Fruit fly (Drosophila melanogaster) whole organism, embryonic: ENCODE data around the gene CG14229.

Source experiments
- Aef1 ChIP-seq: fragments of 200-800 bp; sonication (Bioruptor generic); IDR thresholded peaks from 3 replicates; pipeline ENCODE4 v1.3.6; 2022; ENCODE audit warnings: missing biosample characterization, missing genetic modification characterization
- Asciz ChIP-seq: fragments of 200-800 bp; sonication (Bioruptor generic); optimal IDR thresholded peaks from 2 replicates; lab custom pipeline; 2017; ENCODE audit warnings: missing biosample characterization, mild to moderate bottlenecking, missing genetic modification characterization, missing genetic modification reagents
- B-H1 ChIP-seq: fragments of 200-800 bp; sonication (Bioruptor generic); IDR thresholded peaks from 3 replicates; pipeline ENCODE4 v1.3.6; 2022; ENCODE audit warnings: missing biosample characterization, missing genetic modification characterization
- C15 ChIP-seq: fragments of 200-800 bp; sonication (Bioruptor generic); IDR thresholded peaks from 3 replicates; pipeline ENCODE4 v1.3.6; 2022; ENCODE audit warnings: missing biosample characterization, missing genetic modification characterization
- CG10565 ChIP-seq: fragments of 200-800 bp; sonication (Bioruptor generic); optimal IDR thresholded peaks from 3 replicates; lab custom pipeline; 2016; ENCODE audit warnings: missing biosample characterization, mild to moderate bottlenecking, missing genetic modification characterization
- CG10979 ChIP-seq: fragments of 200-800 bp; sonication (Bioruptor generic); optimal IDR thresholded peaks from 2 replicates; lab custom pipeline; 2018; ENCODE audit warnings: missing biosample characterization, mild to moderate bottlenecking, missing genetic modification characterization, moderate library complexity
- CG14050 ChIP-seq: fragments of 200-800 bp; sonication (Bioruptor generic); IDR thresholded peaks from 3 replicates; pipeline ENCODE4 v1.3.6; 2022; ENCODE audit warnings: missing biosample characterization, missing genetic modification characterization
- CG14860 ChIP-seq: fragments of 200-800 bp; sonication (Bioruptor generic); IDR thresholded peaks from 3 replicates; pipeline ENCODE4 v1.3.6; 2022; ENCODE audit warnings: missing biosample characterization, missing genetic modification characterization; ENCODE audit not compliant: partially characterized antibody
- CG15269 ChIP-seq: fragments of 200-800 bp; sonication (Bioruptor generic); optimal IDR thresholded peaks from 2 replicates; lab custom pipeline; 2018; ENCODE audit warnings: missing biosample characterization, mild to moderate bottlenecking, missing genetic modification characterization, moderate library complexity
- CG1603 ChIP-seq: fragments of 200-800 bp; sonication (Bioruptor generic); optimal IDR thresholded peaks from 2 replicates; lab custom pipeline; 2019; ENCODE audit warnings: missing biosample characterization, mild to moderate bottlenecking, missing genetic modification characterization, moderate library complexity
- CG17186 ChIP-seq: fragments of 200-800 bp; sonication (Bioruptor generic); optimal IDR thresholded peaks from 3 replicates; lab custom pipeline; 2017; ENCODE audit warnings: missing biosample characterization, missing genetic modification reagents, missing genetic modification characterization
- CG30403 ChIP-seq: fragments of 200-800 bp; sonication (Bioruptor generic); optimal IDR thresholded peaks from 3 replicates; lab custom pipeline; 2016; ENCODE audit warnings: missing biosample characterization, missing genetic modification characterization
- CG32767 ChIP-seq: fragments of 200-800 bp; sonication (Bioruptor generic); IDR thresholded peaks from 2 replicates; pipeline ENCODE4 v1.3.6; 2022; ENCODE audit warnings: missing biosample characterization, missing genetic modification characterization
- CG3281 ChIP-seq: fragments of 200-800 bp; sonication (Bioruptor generic); optimal IDR thresholded peaks from 3 replicates; lab custom pipeline; 2017; ENCODE audit warnings: missing biosample characterization, mild to moderate bottlenecking, missing genetic modification characterization
- CG33557 ChIP-seq: fragments of 200-800 bp; sonication (Bioruptor generic); optimal IDR thresholded peaks from 2 replicates; lab custom pipeline; 2019; ENCODE audit warnings: missing biosample characterization, mild to moderate bottlenecking, missing genetic modification characterization, moderate library complexity
- CG3995 ChIP-seq: fragments of 200-800 bp; sonication (Bioruptor generic); optimal IDR thresholded peaks from 3 replicates; lab custom pipeline; 2016; ENCODE audit warnings: missing biosample characterization, missing genetic modification characterization
- CG6654 ChIP-seq: fragments of 200-800 bp; sonication (Bioruptor generic); optimal IDR thresholded peaks from 2 replicates; lab custom pipeline; 2017; ENCODE audit warnings: missing biosample characterization, mild to moderate bottlenecking, missing genetic modification characterization
- CG6683 ChIP-seq: fragments of 200-800 bp; sonication (Bioruptor generic); optimal IDR thresholded peaks from 2 replicates; lab custom pipeline; 2017; ENCODE audit warnings: missing biosample characterization, mild to moderate bottlenecking, missing genetic modification characterization, missing genetic modification reagents
- CG7271 ChIP-seq: fragments of 200-800 bp; sonication (Bioruptor generic); optimal IDR thresholded peaks from 2 replicates; lab custom pipeline; 2018; ENCODE audit warnings: missing biosample characterization, mild to moderate bottlenecking, missing genetic modification characterization, moderate library complexity
- CG7372 ChIP-seq: fragments of 200-800 bp; sonication (Bioruptor generic); IDR thresholded peaks from 2 replicates; pipeline ENCODE4 v1.3.6; 2022; ENCODE audit warnings: missing biosample characterization, missing genetic modification characterization
- CG7839 ChIP-seq: fragments of 200-800 bp; sonication (Bioruptor generic); optimal IDR thresholded peaks from 3 replicates; lab custom pipeline; 2018; ENCODE audit warnings: missing biosample characterization, mild to moderate bottlenecking, missing genetic modification characterization, moderate library complexity
- CG8924 ChIP-seq: fragments of 200-800 bp; optimal IDR thresholded peaks from 3 replicates; lab custom pipeline; 2019; ENCODE audit warnings: missing biosample characterization, mild to moderate bottlenecking, missing genetic modification characterization, moderate library complexity
- CG9797 ChIP-seq: fragments of 200-800 bp; sonication (Bioruptor generic); optimal IDR thresholded peaks from 3 replicates; lab custom pipeline; 2018; ENCODE audit warnings: missing biosample characterization, mild to moderate bottlenecking, missing genetic modification characterization
- Hr51 ChIP-seq, 2 experiments: fragments of 200-800 bp; sonication (Bioruptor generic); optimal IDR thresholded peaks; 2 replicates in 1 of 2; 3 replicates in 1 of 2; lab custom pipeline; 2016 to 2018; ENCODE audit warnings: missing biosample characterization in 2 of 2, missing genetic modification characterization in 2 of 2, mild to moderate bottlenecking in 1 of 2, moderate library complexity in 1 of 2
- Lpt ChIP-seq: fragments of >200 bp; optimal IDR thresholded peaks from 2 replicates; lab custom pipeline; 2018; ENCODE audit warnings: missing biosample characterization, missing genetic modification characterization
- MTF-1 ChIP-seq: fragments of 200-800 bp; sonication (Bioruptor generic); optimal IDR thresholded peaks from 2 replicates; lab custom pipeline; 2018; ENCODE audit warnings: missing biosample characterization, mild to moderate bottlenecking, missing genetic modification characterization, borderline replicate concordance
- Poxn ChIP-seq: fragments of 200-800 bp; sonication (Bioruptor generic); IDR thresholded peaks from 2 replicates; pipeline ENCODE4 v1.3.6; 2022; ENCODE audit warnings: missing biosample characterization, missing genetic modification characterization
- Rx ChIP-seq: fragments of 200-800 bp; sonication (Bioruptor generic); IDR thresholded peaks from 2 replicates; pipeline ENCODE4 v1.3.6; 2022; ENCODE audit warnings: missing biosample characterization, missing genetic modification characterization
- Side ChIP-seq: fragments of 200-800 bp; sonication (Bioruptor generic); optimal IDR thresholded peaks from 2 replicates; lab custom pipeline; 2016; ENCODE audit warnings: missing biosample characterization, missing genetic modification characterization
- ap ChIP-seq: fragments of 200-800 bp; sonication (Bioruptor generic); IDR thresholded peaks from 2 replicates; pipeline ENCODE4 v1.3.6; 2022; ENCODE audit warnings: missing biosample characterization, missing genetic modification characterization
- cato ChIP-seq: fragments of 200-800 bp; sonication (Bioruptor generic); optimal IDR thresholded peaks from 2 replicates; lab custom pipeline; 2016; ENCODE audit warnings: missing biosample characterization, missing genetic modification characterization, borderline replicate concordance
- croc ChIP-seq: fragments of 200-800 bp; sonication (Bioruptor generic); conservative IDR thresholded peaks from 3 replicates; pipeline ENCODE4 v1.3.6; 2022; ENCODE audit warnings: missing biosample characterization, missing genetic modification characterization
- cwo ChIP-seq: fragments of 200-800 bp; sonication (Bioruptor generic); optimal IDR thresholded peaks from 3 replicates; lab custom pipeline; 2017; ENCODE audit warnings: missing biosample characterization, missing genetic modification characterization, mild to moderate bottlenecking, moderate library complexity, missing genetic modification reagents
- da ChIP-seq: fragments of 200-800 bp; sonication (Bioruptor generic); optimal IDR thresholded peaks from 2 replicates; lab custom pipeline; 2016; ENCODE audit warnings: missing biosample characterization, missing genetic modification characterization
- ems ChIP-seq: fragments of 200-800 bp; sonication (Bioruptor generic); optimal IDR thresholded peaks from 3 replicates; lab custom pipeline; 2016; ENCODE audit warnings: missing biosample characterization, missing genetic modification characterization
- fd102C ChIP-seq: fragments of 200-800 bp; sonication (Bioruptor generic); optimal IDR thresholded peaks from 2 replicates; lab custom pipeline; 2018; ENCODE audit warnings: missing biosample characterization, mild to moderate bottlenecking, missing genetic modification characterization, moderate library complexity
- fd96Cb ChIP-seq: fragments of 200-800 bp; sonication (Bioruptor generic); optimal IDR thresholded peaks from 2 replicates; lab custom pipeline; 2018; ENCODE audit warnings: missing biosample characterization, mild to moderate bottlenecking, missing genetic modification characterization, moderate library complexity
- h ChIP-seq: fragments of >200 bp; optimal IDR thresholded peaks from 2 replicates; lab custom pipeline; 2017
- hkb ChIP-seq, 2 experiments: fragments of 200-800 bp in 1 of 2; fragments of >200 bp in 1 of 2; sonication (Bioruptor generic) in 1 of 2; IDR thresholded peaks in 1 of 2; optimal IDR thresholded peaks in 1 of 2; 2 replicates each; pipeline versions ENCODE4 v1.3.6 to Lab custom; 2017 to 2022; ENCODE audit warnings: missing biosample characterization in 1 of 2, missing genetic modification characterization in 1 of 2
- hth ChIP-seq: fragments of >200 bp; optimal IDR thresholded peaks from 2 replicates; lab custom pipeline; 2017; ENCODE audit warnings: inconsistent platforms
- lbe ChIP-seq: fragments of 200-800 bp; sonication (Bioruptor generic); optimal IDR thresholded peaks from 2 replicates; lab custom pipeline; 2016; ENCODE audit warnings: missing biosample characterization, mild to moderate bottlenecking, missing genetic modification characterization
- nom ChIP-seq: fragments of 200-800 bp; sonication (Bioruptor generic); optimal IDR thresholded peaks from 2 replicates; lab custom pipeline; 2017; ENCODE audit warnings: missing biosample characterization, missing genetic modification characterization, mild to moderate bottlenecking, moderate library complexity, missing genetic modification reagents
- onecut ChIP-seq: fragments of 200-800 bp; sonication (Bioruptor generic); IDR thresholded peaks from 2 replicates; pipeline ENCODE4 v1.3.6; 2022; ENCODE audit warnings: missing biosample characterization, missing genetic modification characterization
- ranshi ChIP-seq: fragments of 200-800 bp; sonication (Bioruptor generic); IDR thresholded peaks from 2 replicates; pipeline ENCODE4 v1.3.6; 2022; ENCODE audit warnings: missing biosample characterization, missing genetic modification characterization
- sisA ChIP-seq: fragments of 200-800 bp; sonication (Bioruptor generic); IDR thresholded peaks from 2 replicates; pipeline ENCODE4 v1.3.6; 2022; ENCODE audit warnings: missing biosample characterization, missing genetic modification characterization
- ssp ChIP-seq: fragments of 200-800 bp; sonication (Bioruptor generic); IDR thresholded peaks from 2 replicates; pipeline ENCODE4 v1.3.6; 2022; ENCODE audit warnings: missing biosample characterization, missing genetic modification characterization
- wek ChIP-seq: fragments of 200-800 bp; sonication (Bioruptor generic); optimal IDR thresholded peaks from 3 replicates; lab custom pipeline; 2018; ENCODE audit warnings: missing biosample characterization, mild to moderate bottlenecking, missing genetic modification characterization, moderate library complexity
- yki ChIP-seq: fragments of >200 bp; optimal IDR thresholded peaks from 3 replicates; lab custom pipeline; 2018
- zf30C ChIP-seq: fragments of 200-800 bp; sonication (Bioruptor generic); optimal IDR thresholded peaks from 3 replicates; lab custom pipeline; 2018; ENCODE audit warnings: missing biosample characterization, mild to moderate bottlenecking, missing genetic modification characterization
- zfh1 ChIP-seq: fragments of 200-800 bp; sonication (Bioruptor generic); IDR thresholded peaks from 3 replicates; pipeline ENCODE4 v1.3.6; 2022; ENCODE audit warnings: missing biosample characterization, missing genetic modification characterization

Gene CG14229

dm6 chrX:19663196-19663858 is 31.7 kb downstream of the CG14229 start (continued):
- TF ChIP-seq CG7271 (no peak), Hr51 (GFP tag; optimal IDR thresholded peaks at IDR 0.05; lab: Kevin White, UChicago) (peak in 1 of 2 experiments; percentile 49), ranshi (GFP tag; lab: Robert Waterston, UW) (0 out of 2 replicates have a peak, but pooled peaks have one; percentile 28), fd96Cb (tag; lab: Kevin White, UChicago) (peak; percentile 37), yki (no peak), sisA (GFP tag; lab: Robert Waterston, UW) (no peak), Asciz (no peak), C15 (GFP tag; lab: Robert Waterston, UW) (no peak), CG15269 (peak; percentile 64), Side (GFP tag; lab: Kevin White, UChicago) (no peak), CG7372 (no peak), fd102C (GFP tag; lab: Kevin White, UChicago) (no peak), lbe (no peak), CG17186 (GFP tag; lab: Kevin White, UChicago) (no peak), nom (GFP tag; lab: Kevin White, UChicago) (no peak), ap (GFP tag; lab: Robert Waterston, UW) (no peak), CG7839 (tag; lab: Kevin White, UChicago) (peak; percentile 73), cwo (GFP tag; lab: Kevin White, UChicago) (peak; percentile 47), CG32767 (GFP tag; lab: Robert Waterston, UW) (no peak), CG14860 (GFP tag; lab: Robert Waterston, UW) (no peak), CG30403 (GFP tag; lab: Kevin White, UChicago) (peak; percentile 72), CG6654 (GFP tag; lab: Kevin White, UChicago) (no peak), CG33557 (GFP tag; lab: Kevin White, UChicago) (peak; percentile 57), da (GFP tag; lab: Kevin White, UChicago) (no peak), CG3281 (GFP tag; lab: Kevin White, UChicago) (peak; percentile 56), hkb (optimal IDR thresholded peaks at IDR 0.05; lab: Kevin White, UChicago) (no peak), hkb (GFP tag; IDR thresholded peaks at IDR 0.05; lab: Robert Waterston, UW) (no peak), CG8924 (tag; lab: Kevin White, UChicago) (peak; percentile 69), croc (GFP tag; lab: Robert Waterston, UW) (no peak; the same call in 2 of the 3 replicates), CG10565 (GFP tag; lab: Kevin White, UChicago) (no peak), Poxn (GFP tag; lab: Robert Waterston, UW) (no peak), B-H1 (no peak; the same call in 2 of the 3 replicates), cato (GFP tag; lab: Kevin White, UChicago) (peak; percentile 29), h (lab: Kevin White, UChicago) (no peak), CG1603 (tag; lab: Kevin White, UChicago) (no peak), CG9797 (no peak), zfh1 (GFP tag; lab: Robert Waterston, UW) (no peak), wek (no peak), MTF-1 (GFP tag; lab: Kevin White, UChicago) (no peak), CG6683 (GFP tag; lab: Kevin White, UChicago) (no peak), Rx (GFP tag; lab: Robert Waterston, UW) (no peak), ssp (GFP tag; lab: Robert Waterston, UW) (no peak), CG3995 (no peak), Aef1 (no peak), ems (GFP tag; lab: Kevin White, UChicago) (no peak), zf30C (GFP tag; lab: Kevin White, UChicago) (no peak), Lpt (GFP tag; lab: Kevin White, UChicago) (no peak), hth (no peak), CG14050 (GFP tag; lab: Robert Waterston, UW) (no peak), CG10979 (tag; lab: Kevin White, UChicago) (peak; percentile 64), onecut (GFP tag; lab: Robert Waterston, UW) (no peak)
